Worm (Caenorhabditis elegans) whole organism, L4/young adult: ENCODE results near the gene nhr-111.

Experiments
- dao-5 ChIP-seq: sonication (generic microtip); optimal IDR thresholded peaks from 2 replicates; lab custom pipeline; 2016; ENCODE audit warnings: missing genotype, missing genetic modification characterization, moderate library complexity, missing compliant biosample characterization
- him-1 ChIP-seq: sonication (generic microtip); optimal IDR thresholded peaks from 2 replicates; lab custom pipeline; 2016; ENCODE audit warnings: missing genotype, missing genetic modification reagents, missing genetic modification characterization, missing compliant biosample characterization

- no peak for TF ChIP-seq him-1 (tag; lab: Kevin White, UChicago)
- TF ChIP-seq dao-5 (tag; lab: Kevin White, UChicago) = no peak
Observed at ce11 chrV:16100103-16100730, 24.4 kb downstream of the nhr-111 start, which contains the start of gene cth-1.
